Fruit fly (Drosophila melanogaster) whole organism, embryonic: ENCODE measurements around the gene CG15894.

Experiments used
- Aef1 ChIP-seq: fragments of 200-800 bp; sonication (Bioruptor generic); IDR thresholded peaks from 3 replicates; pipeline ENCODE4 v1.3.6; 2022; ENCODE audit warnings: missing biosample characterization, missing genetic modification characterization
- CG10321 ChIP-seq: fragments of 200-800 bp; sonication (Bioruptor generic); IDR thresholded peaks from 2 replicates; pipeline ENCODE4 v1.3.6; 2022; ENCODE audit warnings: missing biosample characterization, missing genetic modification characterization
- CG10462 ChIP-seq: fragments of 200-800 bp; sonication (Bioruptor generic); optimal IDR thresholded peaks from 2 replicates; lab custom pipeline; 2016; ENCODE audit warnings: missing biosample characterization, missing genetic modification characterization
- CG10543 ChIP-seq: fragments of 200-800 bp; sonication (Bioruptor generic); optimal IDR thresholded peaks from 3 replicates; lab custom pipeline; 2017; ENCODE audit warnings: missing biosample characterization, mild to moderate bottlenecking, missing genetic modification characterization, moderate library complexity
- CG10654 ChIP-seq: fragments of 200-800 bp; sonication (Bioruptor generic); optimal IDR thresholded peaks from 2 replicates; lab custom pipeline; 2016; ENCODE audit warnings: missing biosample characterization, missing genetic modification characterization
- CG11093 ChIP-seq: fragments of 200-800 bp; sonication (Bioruptor generic); IDR thresholded peaks from 3 replicates; pipeline ENCODE4 v1.3.6; 2022; ENCODE audit warnings: missing biosample characterization, missing genetic modification characterization
- CG11398 ChIP-seq: fragments of 200-800 bp; sonication (Bioruptor generic); optimal IDR thresholded peaks from 2 replicates; lab custom pipeline; 2016; ENCODE audit warnings: missing biosample characterization, missing genetic modification characterization
- CG12299 ChIP-seq: fragments of 200-800 bp; sonication (Bioruptor generic); optimal IDR thresholded peaks from 2 replicates; lab custom pipeline; 2018; ENCODE audit warnings: missing biosample characterization, mild to moderate bottlenecking, missing genetic modification characterization
- CG13775 ChIP-seq: fragments of 200-800 bp; sonication (Bioruptor generic); optimal IDR thresholded peaks from 3 replicates; lab custom pipeline; 2017; ENCODE audit warnings: missing biosample characterization, mild to moderate bottlenecking, missing genetic modification characterization
- CG17359 ChIP-seq: fragments of 200-800 bp; sonication (Bioruptor generic); optimal IDR thresholded peaks from 3 replicates; lab custom pipeline; 2018; ENCODE audit warnings: missing biosample characterization, mild to moderate bottlenecking, missing genetic modification characterization, moderate library complexity
- CG18476 ChIP-seq: fragments of 200-800 bp; sonication (Bioruptor generic); optimal IDR thresholded peaks from 2 replicates; lab custom pipeline; 2016; ENCODE audit warnings: missing biosample characterization, mild to moderate bottlenecking, missing genetic modification characterization
- CG3065 ChIP-seq: fragments of 200-800 bp; sonication (Bioruptor generic); optimal IDR thresholded peaks from 2 replicates; lab custom pipeline; 2016; ENCODE audit warnings: missing biosample characterization, missing genetic modification characterization
- CG32532 ChIP-seq: fragments of 200-800 bp; sonication (Bioruptor generic); IDR thresholded peaks from 2 replicates; pipeline ENCODE4 v1.3.6; 2022; ENCODE audit warnings: missing biosample characterization, missing genetic modification characterization
- CG3726 ChIP-seq: fragments of 200-800 bp; sonication (Bioruptor generic); IDR thresholded peaks from 3 replicates; pipeline ENCODE4, ENCODE4 v1.3.6; 2022; ENCODE audit warnings: missing biosample characterization, missing genetic modification characterization
- CG4424 ChIP-seq: fragments of 200-800 bp; sonication (Bioruptor generic); optimal IDR thresholded peaks from 3 replicates; lab custom pipeline; 2016; ENCODE audit warnings: missing biosample characterization, missing genetic modification characterization
- CG5953 ChIP-seq: fragments of 200-800 bp; sonication (Bioruptor generic); IDR thresholded peaks from 2 replicates; pipeline ENCODE4 v1.3.6; 2022; ENCODE audit warnings: missing biosample characterization, missing genetic modification characterization
- CG6654 ChIP-seq: fragments of 200-800 bp; sonication (Bioruptor generic); optimal IDR thresholded peaks from 2 replicates; lab custom pipeline; 2017; ENCODE audit warnings: missing biosample characterization, mild to moderate bottlenecking, missing genetic modification characterization
- CG7357 ChIP-seq: fragments of 200-800 bp; sonication (Bioruptor generic); IDR thresholded peaks from 3 replicates; pipeline ENCODE4 v1.3.6; 2022; ENCODE audit warnings: missing biosample characterization, missing genetic modification characterization
- CG7928 ChIP-seq: fragments of 200-800 bp; sonication (Bioruptor generic); optimal IDR thresholded peaks from 2 replicates; lab custom pipeline; 2017; ENCODE audit warnings: missing biosample characterization, mild to moderate bottlenecking, missing genetic modification characterization
- CG8765 ChIP-seq: fragments of 200-800 bp; sonication (Bioruptor generic); IDR thresholded peaks from 2 replicates; pipeline ENCODE4 v1.3.6; 2022; ENCODE audit warnings: missing biosample characterization, missing genetic modification characterization
- CG9817 ChIP-seq: fragments of 200-800 bp; sonication (Bioruptor generic); optimal IDR thresholded peaks from 2 replicates; lab custom pipeline; 2018; ENCODE audit warnings: missing biosample characterization, mild to moderate bottlenecking, missing genetic modification characterization, moderate library complexity
- Deaf1 ChIP-seq: fragments of 200-800 bp; optimal IDR thresholded peaks from 3 replicates; lab custom pipeline; 2019; ENCODE audit warnings: missing biosample characterization, mild to moderate bottlenecking, missing genetic modification characterization, moderate library complexity
- Dek ChIP-seq: fragments of 200-800 bp; sonication (Bioruptor generic); optimal IDR thresholded peaks from 3 replicates; lab custom pipeline; 2019; ENCODE audit warnings: missing biosample characterization, mild to moderate bottlenecking, missing genetic modification characterization, moderate library complexity
- Dll ChIP-seq: fragments of 200-800 bp; sonication (Bioruptor generic); IDR thresholded peaks from 4 replicates; pipeline ENCODE4 v1.3.6; 2022; ENCODE audit warnings: missing biosample characterization, missing genetic modification characterization; ENCODE audit not compliant: partially characterized antibody
- Ets65A ChIP-seq: fragments of 200-800 bp; sonication (Bioruptor generic); peaks from one replicate; lab custom pipeline; 2016; ENCODE audit warnings: missing biosample characterization, missing genetic modification characterization
- Ets97D ChIP-seq: fragments of 200-800 bp; sonication (Bioruptor generic); optimal IDR thresholded peaks from 3 replicates; lab custom pipeline; 2016; ENCODE audit warnings: missing biosample characterization, missing genetic modification characterization
- Gsc ChIP-seq: fragments of 200-800 bp; sonication (Bioruptor generic); IDR thresholded peaks from 2 replicates; pipeline ENCODE4 v1.3.6; 2022; ENCODE audit warnings: missing biosample characterization, missing genetic modification characterization
- Hr3 ChIP-seq: fragments of 200-800 bp; sonication (Bioruptor generic); optimal IDR thresholded peaks from 3 replicates; lab custom pipeline; 2016; ENCODE audit warnings: missing biosample characterization, missing genetic modification characterization
- Lpt ChIP-seq: fragments of >200 bp; optimal IDR thresholded peaks from 2 replicates; lab custom pipeline; 2018; ENCODE audit warnings: missing biosample characterization, missing genetic modification characterization
- MESR4 ChIP-seq: fragments of 200-800 bp; sonication (Bioruptor generic); optimal IDR thresholded peaks from 2 replicates; lab custom pipeline; 2018; ENCODE audit warnings: missing biosample characterization, mild to moderate bottlenecking, missing genetic modification characterization, moderate library complexity
- Mrtf ChIP-seq: fragments of 200-800 bp; sonication (Bioruptor generic); IDR thresholded peaks from 3 replicates; pipeline ENCODE4 v1.3.6; 2022; ENCODE audit warnings: missing biosample characterization, missing genetic modification characterization
- Oli ChIP-seq: fragments of 200-800 bp; sonication (Bioruptor generic); optimal IDR thresholded peaks from 2 replicates; lab custom pipeline; 2018; ENCODE audit warnings: missing biosample characterization, mild to moderate bottlenecking, missing genetic modification characterization, moderate library complexity
- Side ChIP-seq: fragments of 200-800 bp; sonication (Bioruptor generic); optimal IDR thresholded peaks from 2 replicates; lab custom pipeline; 2016; ENCODE audit warnings: missing biosample characterization, missing genetic modification characterization
- Stat92E ChIP-seq, 3 experiments: fragments of >200 bp in 2 of 3; fragments of 200-800 bp in 1 of 3; sonication (Bioruptor generic) in 1 of 3; optimal IDR thresholded peaks; 2 replicates each; lab custom pipeline; 2017 to 2019; ENCODE audit warnings: missing biosample characterization in 3 of 3, missing genetic modification characterization in 3 of 3, mild to moderate bottlenecking in 1 of 3, moderate library complexity in 1 of 3
- ab ChIP-seq: fragments of 200-800 bp; sonication (Bioruptor generic); optimal IDR thresholded peaks from 2 replicates; lab custom pipeline; 2016; ENCODE audit warnings: missing biosample characterization, missing genetic modification characterization
- bigmax ChIP-seq: fragments of 200-800 bp; sonication (Bioruptor generic); optimal IDR thresholded peaks from 2 replicates; lab custom pipeline; 2018; ENCODE audit warnings: missing biosample characterization, mild to moderate bottlenecking, missing genetic modification characterization
- chif ChIP-seq, 2 experiments: fragments of 200-800 bp; sonication (Bioruptor generic); optimal IDR thresholded peaks; 3 replicates each; lab custom pipeline; 2016; ENCODE audit warnings: missing biosample characterization in 2 of 2, missing genetic modification characterization in 2 of 2
- chn ChIP-seq: fragments of 200-800 bp; sonication (Bioruptor generic); optimal IDR thresholded peaks from 2 replicates; lab custom pipeline; 2016; ENCODE audit warnings: missing biosample characterization, missing genetic modification characterization
- crc ChIP-seq: fragments of 200-800 bp; sonication (Bioruptor generic); optimal IDR thresholded peaks from 2 replicates; lab custom pipeline; 2016; ENCODE audit warnings: missing biosample characterization, missing genetic modification characterization
- dimm ChIP-seq: fragments of 200-800 bp; sonication (Bioruptor generic); IDR thresholded peaks from 2 replicates; pipeline ENCODE4 v1.3.6; 2022; ENCODE audit warnings: missing biosample characterization, missing genetic modification characterization
- exex ChIP-seq: fragments of 200-800 bp; sonication (Bioruptor generic); optimal IDR thresholded peaks from 4 replicates; lab custom pipeline; 2018; ENCODE audit warnings: missing biosample characterization, mild to moderate bottlenecking, missing genetic modification characterization, moderate library complexity
- gce ChIP-seq: fragments of 200-800 bp; sonication (Bioruptor generic); IDR thresholded peaks from 3 replicates; pipeline ENCODE4 v1.3.6; 2022; ENCODE audit warnings: missing biosample characterization, missing genetic modification characterization
- hb ChIP-seq: fragments of 200-800 bp; sonication (Bioruptor generic); IDR thresholded peaks from 3 replicates; pipeline ENCODE4 v1.3.6; 2022; ENCODE audit warnings: missing biosample characterization, missing genetic modification characterization; ENCODE audit not compliant: partially characterized antibody
- hth ChIP-seq: fragments of >200 bp; optimal IDR thresholded peaks from 2 replicates; lab custom pipeline; 2017; ENCODE audit warnings: inconsistent platforms
- onecut ChIP-seq: fragments of 200-800 bp; sonication (Bioruptor generic); IDR thresholded peaks from 2 replicates; pipeline ENCODE4 v1.3.6; 2022; ENCODE audit warnings: missing biosample characterization, missing genetic modification characterization
- pfk ChIP-seq: fragments of 200-800 bp; sonication (Bioruptor generic); optimal IDR thresholded peaks from 2 replicates; lab custom pipeline; 2018; ENCODE audit warnings: missing biosample characterization, mild to moderate bottlenecking, missing genetic modification characterization, moderate library complexity
- psq ChIP-seq: fragments of 200-800 bp; sonication (Bioruptor generic); optimal IDR thresholded peaks from 2 replicates; lab custom pipeline; 2017; ENCODE audit warnings: missing biosample characterization, missing genetic modification characterization
- scrt ChIP-seq: fragments of 200-800 bp; sonication (Bioruptor generic); optimal IDR thresholded peaks from 2 replicates; lab custom pipeline; 2018; ENCODE audit warnings: missing biosample characterization, mild to moderate bottlenecking, missing genetic modification characterization, moderate library complexity
- slp2 ChIP-seq: fragments of 200-800 bp; sonication (Bioruptor generic); optimal IDR thresholded peaks from 2 replicates; lab custom pipeline; 2016; ENCODE audit warnings: missing biosample characterization, missing genetic modification characterization
- sr ChIP-seq: fragments of 200-800 bp; sonication (Bioruptor generic); IDR thresholded peaks from 3 replicates; pipeline ENCODE4 v1.3.6; 2022; ENCODE audit warnings: missing biosample characterization, missing genetic modification characterization
- wek ChIP-seq: fragments of 200-800 bp; sonication (Bioruptor generic); optimal IDR thresholded peaks from 3 replicates; lab custom pipeline; 2018; ENCODE audit warnings: missing biosample characterization, mild to moderate bottlenecking, missing genetic modification characterization, moderate library complexity
- yki ChIP-seq: fragments of >200 bp; optimal IDR thresholded peaks from 3 replicates; lab custom pipeline; 2018

Gene CG15894

DNA sequence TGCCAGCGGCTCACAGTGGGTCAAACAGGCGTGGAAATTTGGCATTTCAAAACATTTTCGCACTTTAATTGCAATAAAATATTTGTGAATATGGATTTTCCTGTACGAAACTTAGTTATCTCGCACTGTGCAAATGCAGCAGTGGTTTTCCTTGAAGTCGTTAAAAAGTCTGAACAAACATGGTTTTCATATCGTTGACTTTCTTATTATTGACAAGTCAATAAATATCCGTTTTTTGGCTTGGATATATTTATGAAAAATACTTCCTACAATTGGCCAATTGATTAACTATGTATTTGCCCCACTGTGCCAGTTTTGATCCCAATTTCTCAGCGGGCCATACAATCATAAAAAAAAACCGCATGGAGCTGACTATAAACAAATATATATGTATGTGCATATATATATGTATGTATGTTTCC lies 43.5 kb upstream of the CG15894 start (continued):
- TF ChIP-seq CG10543 = peak; percentile 91
- TF ChIP-seq Stat92E (GFP tag; optimal IDR thresholded peaks at IDR 0.05; lab: Kevin White, UChicago) = peak in 1 of 3 experiments; percentile 83
- peak; percentile 99 for TF ChIP-seq Oli (tag; lab: Kevin White, UChicago)
- peak; percentile 91 for TF ChIP-seq CG11093 (GFP tag; lab: Robert Waterston, UW)
- no peak for TF ChIP-seq bigmax (GFP tag; lab: Kevin White, UChicago)
- TF ChIP-seq CG7928 (GFP tag; lab: Kevin White, UChicago) = peak; percentile 66
- peak; percentile 85 for TF ChIP-seq scrt
- TF ChIP-seq CG8765 = peak; percentile 75
- peak; percentile 79 for TF ChIP-seq psq (GFP tag; lab: Kevin White, UChicago)
- TF ChIP-seq CG3726 (GFP tag; lab: Robert Waterston, UW) = peak; percentile 89
- TF ChIP-seq CG3065 (GFP tag; lab: Kevin White, UChicago) = peak; percentile 91
- TF ChIP-seq CG9817 (tag; lab: Kevin White, UChicago) = peak; percentile 91
- peak; percentile 96 for TF ChIP-seq CG4424 (GFP tag; lab: Kevin White, UChicago)
- TF ChIP-seq MESR4 (GFP tag; lab: Kevin White, UChicago) = peak; percentile 26
- peak; percentile 94 for TF ChIP-seq CG10654
- peak; percentile 76 for TF ChIP-seq Deaf1 (tag; lab: Kevin White, UChicago)
- TF ChIP-seq CG7357 (GFP tag; lab: Robert Waterston, UW) = peak; percentile 87
- peak; percentile 84 for TF ChIP-seq Gsc
- TF ChIP-seq hb = 0 out of 3 replicates have a peak, but pooled peaks have one; percentile 36
- peak; percentile 84 for TF ChIP-seq Ets97D (GFP tag; lab: Kevin White, UChicago)
- peak; percentile 93 for TF ChIP-seq Side (GFP tag; lab: Kevin White, UChicago)
- TF ChIP-seq CG17359 (tag; lab: Kevin White, UChicago) = peak; percentile 96
- TF ChIP-seq chn = peak; percentile 97
- TF ChIP-seq CG10321 = peak; percentile 67
- TF ChIP-seq Aef1 (GFP tag; lab: Robert Waterston, UW) = peak; percentile 93
- TF ChIP-seq Mrtf (GFP tag; lab: Robert Waterston, UW) = peak; percentile 93
- TF ChIP-seq ab (GFP tag; lab: Kevin White, UChicago) = peak; percentile 92
- peak; percentile 95 for TF ChIP-seq CG18476 (GFP tag; lab: Kevin White, UChicago)
- no peak for TF ChIP-seq Dll (GFP tag; lab: Robert Waterston, UW)
- no peak for TF ChIP-seq yki
- TF ChIP-seq CG32532 (GFP tag; lab: Robert Waterston, UW) = peak; percentile 86
- TF ChIP-seq pfk (GFP tag; lab: Kevin White, UChicago) = no peak
- TF ChIP-seq Hr3 (GFP tag; lab: Kevin White, UChicago) = peak; percentile 96
- peak; percentile 91 for TF ChIP-seq dimm (GFP tag; lab: Robert Waterston, UW)
- TF ChIP-seq wek (GFP tag; lab: Kevin White, UChicago) = peak; percentile 86
- peak; percentile 96 for TF ChIP-seq chif (GFP tag; optimal IDR thresholded peaks at IDR 0.05; lab: Kevin White, UChicago)
- TF ChIP-seq exex (tag; lab: Kevin White, UChicago) = peak; percentile 67
- peak; percentile 92 for TF ChIP-seq CG10462 (GFP tag; lab: Kevin White, UChicago)
- TF ChIP-seq gce (GFP tag; lab: Robert Waterston, UW) = peak; percentile 89
- TF ChIP-seq onecut = peak; percentile 89
- peak; percentile 86 for TF ChIP-seq CG6654 (GFP tag; lab: Kevin White, UChicago)
- TF ChIP-seq CG5953 (GFP tag; lab: Robert Waterston, UW) = peak; percentile 89
- peak; percentile 88 for TF ChIP-seq CG12299 (tag; lab: Kevin White, UChicago)
- peak; percentile 96 for TF ChIP-seq slp2 (GFP tag; lab: Kevin White, UChicago)
- TF ChIP-seq Dek (tag; lab: Kevin White, UChicago) = peak; percentile 90
- peak; percentile 95 for TF ChIP-seq crc (GFP tag; lab: Kevin White, UChicago)
- peak; percentile 81 for TF ChIP-seq sr (GFP tag; lab: Robert Waterston, UW)
- TF ChIP-seq Ets65A (GFP tag; lab: Kevin White, UChicago) = peak; percentile 99
- TF ChIP-seq CG13775 (GFP tag; lab: Kevin White, UChicago) = peak; percentile 94
- TF ChIP-seq hth (lab: Kevin White, UChicago) = no peak
- no peak for TF ChIP-seq Lpt (GFP tag; lab: Kevin White, UChicago)
- TF ChIP-seq CG11398 (GFP tag; lab: Kevin White, UChicago) = peak; percentile 89
